Worm (Caenorhabditis elegans): Measurements from ENCODE around the gene lron-10.

DNA sequence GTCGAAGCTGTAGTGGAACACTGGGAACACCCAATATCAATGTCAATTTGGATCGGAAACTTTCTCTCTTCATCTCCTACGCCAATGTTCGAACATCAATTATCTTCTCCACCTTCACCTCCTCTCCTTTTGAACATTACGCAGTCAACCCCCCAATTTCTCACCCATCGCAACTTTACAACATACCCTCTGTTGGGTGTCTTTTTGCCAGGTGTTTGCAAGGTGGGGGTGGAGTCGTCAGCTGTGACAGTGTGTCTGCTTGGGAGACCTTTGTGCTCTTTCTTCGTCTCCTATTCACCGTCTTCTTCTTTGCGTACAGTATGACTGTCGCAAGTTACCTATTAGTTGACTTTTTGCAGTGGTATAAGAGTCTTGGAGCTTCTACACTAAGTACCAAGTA is 45.5 kb upstream of the lron-10 start:
- TF ChIP-seq him-1 (tag; optimal IDR thresholded peaks at IDR 0.05) = no peak
- no peak for TF ChIP-seq dao-5 (tag; optimal IDR thresholded peaks at IDR 0.05)
- no peak for TF ChIP-seq W03F9.2 (tag; optimal IDR thresholded peaks at IDR 0.05)

Measured in whole organism, L4/young adult.